Worm (Caenorhabditis elegans): ENCODE measurements around the gene H03A11.2.

The H03A11.2 gene

DNA sequence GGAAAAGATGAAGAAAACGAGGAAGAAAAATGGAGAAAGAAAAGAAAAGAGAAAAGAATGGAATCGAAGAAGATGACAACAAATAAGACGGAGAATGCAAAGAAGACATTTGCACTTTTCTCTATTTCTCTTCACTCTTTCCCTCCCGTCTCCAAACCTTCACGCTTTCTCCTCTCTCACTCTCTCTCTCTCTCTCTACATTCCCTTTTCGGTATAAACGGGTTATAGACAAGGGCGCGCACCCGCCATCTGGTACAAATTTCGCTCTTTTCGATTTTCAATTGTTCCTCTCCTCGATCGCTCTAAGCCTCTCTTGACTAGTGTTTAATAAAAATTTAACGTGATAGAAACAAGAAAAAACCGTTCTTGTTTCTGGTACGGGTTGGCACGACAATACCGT lies 46.3 kb upstream of the H03A11.2 start (continued):
- TF ChIP-seq aly-2 (tag; optimal IDR thresholded peaks at IDR 0.05) (no peak), ceh-82 (tag; optimal IDR thresholded peaks at IDR 0.05) (no peak), daf-16 (GFP tag; optimal IDR thresholded peaks at IDR 0.05) (no peak), daf-16 (tag; optimal IDR thresholded peaks at IDR 0.05) (no peak), F26F4.8 (GFP tag; conservative IDR thresholded peaks at IDR 0.05) (no peak), nhr-111 (GFP tag; optimal IDR thresholded peaks at IDR 0.05) (no peak), nhr-237 (tag; optimal IDR thresholded peaks at IDR 0.05) (no peak), lin-1 (GFP tag; IDR thresholded peaks at IDR 0.05) (no peak), snpc-4 (tag; optimal IDR thresholded peaks at IDR 0.05) (no peak), Y105C5A.15 (GFP tag; IDR thresholded peaks at IDR 0.05) (no peak), D1046.2 (GFP tag; IDR thresholded peaks at IDR 0.05) (no peak), zfp-3 (GFP tag; conservative IDR thresholded peaks at IDR 0.05) (no peak), ceh-28 (tag; optimal IDR thresholded peaks at IDR 0.05) (no peak), nhr-102 (tag; optimal IDR thresholded peaks at IDR 0.05) (peak; percentile 18), hlh-30 (tag; optimal IDR thresholded peaks at IDR 0.05; ENCODE audit: insufficient read depth) (peak; percentile 58), ceh-44 (GFP tag; IDR thresholded peaks at IDR 0.05) (no peak), F44E2.7 (GFP tag; IDR thresholded peaks at IDR 0.05) (no peak), attf-4 (tag; optimal IDR thresholded peaks at IDR 0.05) (no peak), nhr-41 (GFP tag; IDR thresholded peaks at IDR 0.05) (no peak), set-16 (GFP tag; IDR thresholded peaks at IDR 0.05) (0 out of 2 replicates have a peak, but pooled peaks have one; percentile 11), dmd-9 (GFP tag; IDR thresholded peaks at IDR 0.05) (no peak), F10B5.3 (tag; optimal IDR thresholded peaks at IDR 0.05) (no peak), dve-1 (tag; optimal IDR thresholded peaks at IDR 0.05; ENCODE audit: insufficient read depth) (peak; percentile 35), nhr-76 (tag; optimal IDR thresholded peaks at IDR 0.05) (peak; percentile 7), nhr-11 (tag; optimal IDR thresholded peaks at IDR 0.05) (peak; percentile 65), daf-19 (GFP tag; conservative IDR thresholded peaks at IDR 0.05) (no peak), ces-1 (GFP tag; optimal IDR thresholded peaks at IDR 0.05) (peak; percentile 81), dmd-8 (GFP tag; IDR thresholded peaks at IDR 0.05) (no peak), saeg-2 (GFP tag; IDR thresholded peaks at IDR 0.05) (no peak), mdt-29 (GFP tag; IDR thresholded peaks at IDR 0.05) (no peak), unc-62 (GFP tag; optimal IDR thresholded peaks at IDR 0.05 in 1 of 2) (peak in 1 of 2 experiments; percentile 89), unc-62 (tag; optimal IDR thresholded peaks at IDR 0.05) (no peak), hif-1 (tag; optimal IDR thresholded peaks at IDR 0.05) (peak in 1 of 2 experiments; percentile 26), lsy-2 (tag; optimal IDR thresholded peaks at IDR 0.05) (peak in 1 of 2 experiments; percentile 79), hlh-11 (tag; optimal IDR thresholded peaks at IDR 0.05) (peak; percentile 84), dpl-1 (GFP tag; optimal IDR thresholded peaks at IDR 0.05) (peak; percentile 23), nhr-25 (tag; optimal IDR thresholded peaks at IDR 0.05; ENCODE audit: borderline replicate concordance, insufficient read depth) (peak; percentile 84), nhr-28 (tag; optimal IDR thresholded peaks at IDR 0.05) (peak; percentile 81), arid-1 (GFP tag; conservative IDR thresholded peaks at IDR 0.05) (0 out of 2 replicates have a peak, but pooled peaks have one; percentile 46), nhr-10 (tag; optimal IDR thresholded peaks at IDR 0.05) (no peak), pha-4 (GFP tag; IDR thresholded peaks at IDR 0.05) (no peak; the same call in 1 of the 2 replicates), pha-4 (tag; optimal IDR thresholded peaks at IDR 0.05) (peak; percentile 69), sdz-12 (GFP tag; optimal IDR thresholded peaks at IDR 0.05) (no peak), duxl-1 (tag; optimal IDR thresholded peaks at IDR 0.05; ENCODE audit: poor library complexity) (no peak)
